Worm (Caenorhabditis elegans) whole organism, L4 larva: Measurements from ENCODE around the gene ugt-51.

Experiments
- T26A8.4 ChIP-seq: fragments of 200-800 bp; sonication (Bioruptor generic); IDR thresholded peaks from 2 replicates; pipeline ENCODE4 v1.3.6; 2022; ENCODE audit warnings: missing genetic modification characterization, missing compliant biosample characterization
- aly-2 ChIP-seq: sonication (generic microtip); optimal IDR thresholded peaks from 2 replicates; lab custom pipeline; 2018; ENCODE audit warnings: missing biosample characterization, missing genetic modification characterization
- fkh-10 ChIP-seq: fragments of 150-350 bp; optimal IDR thresholded peaks from 2 replicates; lab custom pipeline; 2014; ENCODE audit warnings: missing biosample characterization, missing genetic modification reagents, missing genetic modification characterization
- jun-1 ChIP-seq: fragments of 150-350 bp; optimal IDR thresholded peaks from 2 replicates; lab custom pipeline; 2014; ENCODE audit warnings: missing biosample characterization, missing genetic modification reagents, missing genetic modification characterization
- lin-39 ChIP-seq: fragments of 150-350 bp; optimal IDR thresholded peaks from 2 replicates; lab custom pipeline; 2014; ENCODE audit warnings: missing biosample characterization, missing genetic modification reagents, missing genetic modification characterization
- nhr-11 ChIP-seq: fragments of 150-350 bp; optimal IDR thresholded peaks from 2 replicates; lab custom pipeline; 2014; ENCODE audit warnings: missing biosample characterization, missing genetic modification characterization
- skn-1 ChIP-seq: fragments of 150-350 bp; optimal IDR thresholded peaks from 2 replicates; lab custom pipeline; 2014; ENCODE audit warnings: missing biosample characterization, missing genetic modification characterization
- tra-1 ChIP-seq: fragments of 200-800 bp; sonication (Bioruptor generic); IDR thresholded peaks from 2 replicates; pipeline ENCODE4 v1.3.6; 2022; ENCODE audit warnings: missing genetic modification reagents, missing genetic modification characterization, missing compliant biosample characterization
- unc-130 ChIP-seq: sonication (generic microtip); optimal IDR thresholded peaks from 2 replicates; lab custom pipeline; 2016; ENCODE audit warnings: missing genetic modification reagents, missing genetic modification characterization, missing compliant biosample characterization
- unc-39 ChIP-seq: sonication (generic microtip); optimal IDR thresholded peaks from 2 replicates; lab custom pipeline; 2017; ENCODE audit warnings: missing biosample characterization, missing genetic modification characterization
- zip-2 ChIP-seq: fragments of 150-350 bp; optimal IDR thresholded peaks from 2 replicates; lab custom pipeline; 2014; ENCODE audit warnings: missing biosample characterization, missing genetic modification characterization
- ztf-11 ChIP-seq: fragments of 150-350 bp; optimal IDR thresholded peaks from 2 replicates; lab custom pipeline; 2014; ENCODE audit warnings: missing biosample characterization, missing genetic modification characterization

- no peak for TF ChIP-seq zip-2
- TF ChIP-seq unc-39: no peak
- no peak for TF ChIP-seq aly-2 (tag; lab: Kevin White, UChicago)
- no peak for TF ChIP-seq lin-39 (tag; lab: Kevin White, UChicago)
- no peak for TF ChIP-seq jun-1
- TF ChIP-seq T26A8.4 (GFP tag; lab: Robert Waterston, UW): no peak
- no peak for TF ChIP-seq skn-1 (tag; lab: Kevin White, UChicago)
- no peak for TF ChIP-seq fkh-10 (GFP tag; lab: Kevin White, UChicago)
- no peak for TF ChIP-seq nhr-11
- no peak for TF ChIP-seq unc-130 (GFP tag; lab: Kevin White, UChicago)
- TF ChIP-seq tra-1 (GFP tag; lab: Robert Waterston, UW): no peak
- TF ChIP-seq ztf-11 (tag; lab: Kevin White, UChicago): no peak
Measured at ce11 chrV:5172833-5173232, 4.3 kb downstream of the ugt-51 start, which contains the start of gene srt-65.
